Fruit fly (Drosophila melanogaster) whole organism, prepupa: ENCODE data around the gene CG46397.
A peak's percentile ranks its signal among the peaks of the same experiment; 100 is the strongest.

Source experiments
- Blimp-1 ChIP-seq: fragments of 200-800 bp; sonication (Bioruptor generic); optimal IDR thresholded peaks from 3 replicates; lab custom pipeline; 2017; ENCODE audit warnings: missing biosample characterization, missing genetic modification characterization, mild to moderate bottlenecking, moderate library complexity, missing genetic modification reagents
- CG11294 ChIP-seq: fragments of 200-800 bp; sonication (Bioruptor generic); IDR thresholded peaks from 2 replicates; pipeline ENCODE4 v1.3.6; 2022; ENCODE audit warnings: missing biosample characterization, missing genetic modification characterization
- CG11762 ChIP-seq: fragments of 200-800 bp; sonication (Bioruptor generic); optimal IDR thresholded peaks from 3 replicates; lab custom pipeline; 2016; ENCODE audit warnings: missing biosample characterization, missing genetic modification characterization; ENCODE audit not compliant: insufficient read depth
- CG11902 ChIP-seq: fragments of 200-800 bp; sonication (Bioruptor generic); optimal IDR thresholded peaks from 3 replicates; lab custom pipeline; 2016; ENCODE audit warnings: missing biosample characterization, missing genetic modification characterization
- CG15336 ChIP-seq: fragments of 200-800 bp; sonication (Bioruptor generic); IDR thresholded peaks from 2 replicates; pipeline ENCODE4 v1.3.6; 2022; ENCODE audit warnings: missing biosample characterization, missing genetic modification characterization
- CG3032 ChIP-seq: fragments of 200-800 bp; optimal IDR thresholded peaks from 2 replicates; lab custom pipeline; 2019; ENCODE audit warnings: missing biosample characterization, mild to moderate bottlenecking, missing genetic modification characterization, moderate library complexity
- CG31627 ChIP-seq: fragments of 200-800 bp; sonication (Bioruptor generic); optimal IDR thresholded peaks from 3 replicates; lab custom pipeline; 2016; ENCODE audit warnings: missing biosample characterization, missing genetic modification characterization
- CG4318 ChIP-seq: fragments of 200-800 bp; sonication (Bioruptor generic); optimal IDR thresholded peaks from 3 replicates; lab custom pipeline; 2017; ENCODE audit warnings: missing biosample characterization, mild to moderate bottlenecking, missing genetic modification characterization
- CG6163 ChIP-seq: fragments of 200-800 bp; sonication (Bioruptor generic); IDR thresholded peaks from 3 replicates; pipeline ENCODE4 v1.3.6; 2022; ENCODE audit warnings: missing biosample characterization, missing genetic modification characterization
- CG6276 ChIP-seq: fragments of 200-800 bp; sonication (Bioruptor generic); optimal IDR thresholded peaks from 2 replicates; lab custom pipeline; 2017; ENCODE audit warnings: missing biosample characterization, mild to moderate bottlenecking, missing genetic modification characterization
- CG6808 ChIP-seq: fragments of 200-800 bp; sonication (Bioruptor generic); optimal IDR thresholded peaks from 3 replicates; lab custom pipeline; 2017; ENCODE audit warnings: missing biosample characterization, missing genetic modification characterization, mild to moderate bottlenecking, moderate library complexity, missing genetic modification reagents
- CG7368 ChIP-seq: fragments of 200-800 bp; sonication (Bioruptor generic); optimal IDR thresholded peaks from 3 replicates; lab custom pipeline; 2016; ENCODE audit warnings: missing biosample characterization, missing genetic modification characterization
- CG8119 ChIP-seq: fragments of 200-800 bp; sonication (Bioruptor generic); IDR thresholded peaks from 3 replicates; pipeline ENCODE4 v1.3.6; 2022; ENCODE audit warnings: missing biosample characterization, missing genetic modification characterization
- CG8632 ChIP-seq: fragments of 200-800 bp; sonication (Bioruptor generic); optimal IDR thresholded peaks from 3 replicates; lab custom pipeline; 2016; ENCODE audit warnings: missing biosample characterization, missing genetic modification characterization
- CG9139 ChIP-seq: fragments of 200-800 bp; sonication (Bioruptor generic); optimal IDR thresholded peaks from 3 replicates; lab custom pipeline; 2017; ENCODE audit warnings: missing biosample characterization, mild to moderate bottlenecking, missing genetic modification characterization
- Eip78C ChIP-seq: fragments of 200-800 bp; sonication (Bioruptor generic); peaks from one replicate; lab custom pipeline; 2016; ENCODE audit warnings: missing biosample characterization, missing genetic modification characterization
- Eip93F ChIP-seq: fragments of 200-800 bp; sonication (Bioruptor generic); optimal IDR thresholded peaks from 2 replicates; lab custom pipeline; 2016; ENCODE audit warnings: missing biosample characterization, mild to moderate bottlenecking, missing genetic modification characterization
- Ets21C ChIP-seq: fragments of 200-800 bp; sonication (Bioruptor generic); optimal IDR thresholded peaks from 3 replicates; lab custom pipeline; 2016; ENCODE audit warnings: missing biosample characterization, missing genetic modification characterization
- Ets96B ChIP-seq: fragments of 200-800 bp; optimal IDR thresholded peaks from 2 replicates; lab custom pipeline; 2019; ENCODE audit warnings: missing biosample characterization, mild to moderate bottlenecking, missing genetic modification characterization, moderate library complexity
- Hr39 ChIP-seq: fragments of 200-800 bp; sonication (Bioruptor generic); optimal IDR thresholded peaks from 2 replicates; lab custom pipeline; 2016; ENCODE audit warnings: missing biosample characterization, missing genetic modification characterization
- Hr4 ChIP-seq: fragments of 200-800 bp; sonication (Bioruptor generic); optimal IDR thresholded peaks from 3 replicates; lab custom pipeline; 2016; ENCODE audit warnings: missing biosample characterization, missing genetic modification characterization
- Lpt ChIP-seq: fragments of 200-800 bp; sonication (Bioruptor generic); optimal IDR thresholded peaks from 3 replicates; lab custom pipeline; 2016; ENCODE audit warnings: missing biosample characterization, missing genetic modification characterization
- OdsH ChIP-seq: fragments of 200-800 bp; sonication (Bioruptor generic); optimal IDR thresholded peaks from 3 replicates; lab custom pipeline; 2016; ENCODE audit warnings: missing biosample characterization, missing genetic modification characterization
- Sox14 ChIP-seq: fragments of 200-800 bp; sonication (Bioruptor generic); optimal IDR thresholded peaks from 3 replicates; lab custom pipeline; 2016; ENCODE audit warnings: missing biosample characterization, missing genetic modification characterization
- achi ChIP-seq: fragments of 200-800 bp; sonication (Bioruptor generic); optimal IDR thresholded peaks from 3 replicates; lab custom pipeline; 2016; ENCODE audit warnings: missing biosample characterization, missing genetic modification characterization
- dsx ChIP-seq: fragments of 200-800 bp; optimal IDR thresholded peaks from 3 replicates; lab custom pipeline; 2019; ENCODE audit warnings: missing biosample characterization, mild to moderate bottlenecking, missing genetic modification characterization, moderate library complexity; ENCODE audit not compliant: poor library complexity, severe bottlenecking
- eg ChIP-seq: fragments of 200-800 bp; sonication (Bioruptor generic); IDR thresholded peaks from 3 replicates; pipeline ENCODE4 v1.3.6; 2022; ENCODE audit warnings: missing biosample characterization, missing genetic modification characterization
- fd85E ChIP-seq: fragments of 200-800 bp; sonication (Bioruptor generic); optimal IDR thresholded peaks from 3 replicates; lab custom pipeline; 2016; ENCODE audit warnings: missing biosample characterization, missing genetic modification characterization
- fkh ChIP-seq: fragments of 200-800 bp; sonication (Bioruptor generic); optimal IDR thresholded peaks from 3 replicates; lab custom pipeline; 2017; ENCODE audit warnings: missing biosample characterization, mild to moderate bottlenecking, missing genetic modification characterization, moderate library complexity
- lz ChIP-seq: fragments of 200-800 bp; sonication (Bioruptor generic); optimal IDR thresholded peaks from 3 replicates; lab custom pipeline; 2016; ENCODE audit warnings: missing biosample characterization, missing genetic modification characterization
- net ChIP-seq: fragments of 200-800 bp; sonication (Bioruptor generic); optimal IDR thresholded peaks from 3 replicates; lab custom pipeline; 2016; ENCODE audit warnings: missing biosample characterization, missing genetic modification characterization
- pdm3 ChIP-seq: fragments of 200-800 bp; sonication (Bioruptor generic); optimal IDR thresholded peaks from 3 replicates; lab custom pipeline; 2016; ENCODE audit warnings: missing biosample characterization, missing genetic modification characterization
- salr ChIP-seq, 2 experiments: fragments of 200-800 bp; sonication (Bioruptor generic); optimal IDR thresholded peaks; 3 replicates each; lab custom pipeline; 2016 to 2018; ENCODE audit warnings: missing biosample characterization in 2 of 2, missing genetic modification characterization in 2 of 2, mild to moderate bottlenecking in 1 of 2
- svp ChIP-seq: fragments of 200-800 bp; sonication (Bioruptor generic); peaks from one replicate; lab custom pipeline; 2016; ENCODE audit warnings: missing biosample characterization, missing genetic modification characterization
- vri ChIP-seq: fragments of 200-800 bp; sonication (Bioruptor generic); optimal IDR thresholded peaks from 3 replicates; lab custom pipeline; 2016; ENCODE audit warnings: missing biosample characterization, mild to moderate bottlenecking, missing genetic modification characterization

Gene CG46397

dm6 chr2L:8937003-8937402 is 10.1 kb upstream of the CG46397 start, which contains the start of gene Tsp29Fb (continued):
- TF ChIP-seq salr (GFP tag; optimal IDR thresholded peaks at IDR 0.05; lab: Kevin White, UChicago) (peak in 1 of 2 experiments; percentile 40), achi (peak; percentile 49), svp (GFP tag; lab: Kevin White, UChicago) (peak; percentile 91), fd85E (GFP tag; lab: Kevin White, UChicago) (no peak), Hr4 (GFP tag; lab: Kevin White, UChicago) (peak; percentile 53), eg (GFP tag; lab: Robert Waterston, UW) (peak; percentile 58; the same call in 2 of the 3 replicates), CG3032 (tag; lab: Kevin White, UChicago) (no peak), Hr39 (GFP tag; lab: Kevin White, UChicago) (peak; percentile 76), OdsH (peak; percentile 58), fkh (GFP tag; lab: Kevin White, UChicago) (no peak), Ets96B (tag; lab: Kevin White, UChicago) (no peak), CG7368 (GFP tag; lab: Kevin White, UChicago) (peak; percentile 39), CG6808 (GFP tag; lab: Kevin White, UChicago) (no peak), CG6163 (GFP tag; lab: Robert Waterston, UW) (0 out of 3 replicates have a peak, but pooled peaks have one; percentile 30), net (GFP tag; lab: Kevin White, UChicago) (peak; percentile 44), CG15336 (peak; percentile 53; the same call in 1 of the 2 replicates), CG11762 (GFP tag; lab: Kevin White, UChicago) (peak; percentile 23), CG6276 (GFP tag; lab: Kevin White, UChicago) (no peak), CG4318 (GFP tag; lab: Kevin White, UChicago) (no peak), Lpt (GFP tag; lab: Kevin White, UChicago) (no peak), Eip93F (GFP tag; lab: Kevin White, UChicago) (no peak), CG8119 (GFP tag; lab: Robert Waterston, UW) (peak; percentile 64), Blimp-1 (GFP tag; lab: Kevin White, UChicago) (peak; percentile 38), CG11902 (GFP tag; lab: Kevin White, UChicago) (peak; percentile 20), Ets21C (GFP tag; lab: Kevin White, UChicago) (peak; percentile 24), CG9139 (GFP tag; lab: Kevin White, UChicago) (no peak), dsx (GFP tag; lab: Kevin White, UChicago) (no peak), Sox14 (GFP tag; lab: Kevin White, UChicago) (peak; percentile 61)
- TF ChIP-seq, all 60 proteins: peak for 38

DNA sequence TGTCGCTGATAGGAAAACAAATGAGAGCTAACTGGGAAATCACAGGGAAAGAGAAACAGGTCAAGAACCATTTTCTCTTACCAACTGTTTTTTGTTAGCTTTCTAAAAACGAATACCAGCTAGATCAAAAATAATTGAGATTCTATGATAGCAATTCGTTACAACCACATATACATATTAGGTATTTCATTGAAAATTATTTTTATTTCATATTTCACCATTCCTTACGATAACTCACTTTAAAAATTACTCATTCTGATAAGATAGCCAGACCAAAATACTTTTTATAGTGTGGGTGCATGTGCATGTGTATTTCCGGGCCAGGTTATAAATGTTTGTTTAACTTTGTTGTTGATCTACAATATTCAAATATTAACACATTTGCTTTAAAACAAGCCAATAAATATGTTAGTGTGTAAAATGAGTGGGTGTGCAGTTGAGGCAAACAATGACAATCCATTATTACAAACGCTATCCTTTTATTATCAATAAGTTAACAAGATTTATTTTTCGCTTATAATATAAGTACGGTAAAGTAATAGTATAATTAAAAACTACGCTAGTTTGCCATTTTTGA is 9.1 kb upstream of the CG46397 start:
- TF ChIP-seq pdm3 (GFP tag; lab: Kevin White, UChicago): no peak
- peak; percentile 47 for TF ChIP-seq fkh (GFP tag; lab: Kevin White, UChicago)
- no peak for TF ChIP-seq CG8632
- no peak for TF ChIP-seq net (GFP tag; lab: Kevin White, UChicago)
- peak; percentile 51 for TF ChIP-seq svp (GFP tag; lab: Kevin White, UChicago)
- peak; percentile 26 for TF ChIP-seq Eip78C (GFP tag; lab: Kevin White, UChicago)
- TF ChIP-seq lz: no peak

DNA sequence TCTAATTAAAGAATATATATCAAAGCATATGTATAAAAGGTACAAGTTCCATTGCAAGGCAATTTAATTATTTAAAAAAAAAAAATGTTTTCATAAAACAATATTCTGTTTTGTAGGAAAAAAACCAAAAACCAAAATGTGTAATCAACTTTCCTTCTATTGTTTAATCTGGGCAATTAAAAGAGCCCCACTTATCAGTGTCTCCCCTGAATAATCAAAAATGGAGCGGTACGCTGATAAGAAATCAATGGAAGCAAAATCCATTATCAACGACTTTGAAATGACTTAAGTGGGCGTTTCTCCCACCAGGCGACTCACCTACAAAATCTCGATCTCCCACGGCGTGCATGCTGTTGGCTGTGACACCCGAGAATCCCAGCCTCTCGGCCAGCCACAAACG is 6.4 kb upstream of the CG46397 start:
- TF ChIP-seq CG11294: no peak
- peak; percentile 72 for TF ChIP-seq svp (GFP tag; lab: Kevin White, UChicago)
- no peak for TF ChIP-seq fd85E (GFP tag; lab: Kevin White, UChicago)
- TF ChIP-seq vri: peak; percentile 46
- TF ChIP-seq CG31627 (GFP tag; lab: Kevin White, UChicago): no peak
